Fruit fly (Drosophila melanogaster) whole organism, embryonic: Measurements from ENCODE around the gene kibra.

Experiments
- ATbp ChIP-seq: fragments of 200-800 bp; sonication (Bioruptor generic); optimal IDR thresholded peaks from 2 replicates; lab custom pipeline; 2017; ENCODE audit warnings: missing biosample characterization, mild to moderate bottlenecking, missing genetic modification characterization, missing genetic modification reagents
- Atf-2 ChIP-seq: fragments of 200-800 bp; sonication (Bioruptor generic); optimal IDR thresholded peaks from 2 replicates; lab custom pipeline; 2016; ENCODE audit warnings: missing biosample characterization, missing genetic modification characterization
- B-H2 ChIP-seq: fragments of 200-800 bp; sonication (Bioruptor generic); optimal IDR thresholded peaks from 2 replicates; lab custom pipeline; 2018; ENCODE audit warnings: missing biosample characterization, mild to moderate bottlenecking, missing genetic modification characterization
- CG1024 ChIP-seq: fragments of 200-800 bp; sonication (Bioruptor generic); IDR thresholded peaks from 2 replicates; pipeline ENCODE4 v1.3.6; 2022; ENCODE audit warnings: missing biosample characterization, missing genetic modification characterization
- CG11398 ChIP-seq: fragments of 200-800 bp; sonication (Bioruptor generic); optimal IDR thresholded peaks from 2 replicates; lab custom pipeline; 2016; ENCODE audit warnings: missing biosample characterization, missing genetic modification characterization
- CG12219 ChIP-seq: fragments of 200-800 bp; sonication (Bioruptor generic); optimal IDR thresholded peaks from 3 replicates; lab custom pipeline; 2018; ENCODE audit warnings: missing biosample characterization, mild to moderate bottlenecking, missing genetic modification characterization
- CG12236 ChIP-seq: fragments of 200-800 bp; sonication (Bioruptor generic); optimal IDR thresholded peaks from 2 replicates; lab custom pipeline; 2016; ENCODE audit warnings: missing biosample characterization, missing genetic modification characterization
- CG15011 ChIP-seq: fragments of 200-800 bp; sonication (Bioruptor generic); optimal IDR thresholded peaks from 3 replicates; lab custom pipeline; 2018; ENCODE audit warnings: missing biosample characterization, mild to moderate bottlenecking, missing genetic modification characterization
- CG1647 ChIP-seq: fragments of 200-800 bp; sonication (Bioruptor generic); optimal IDR thresholded peaks from 3 replicates; lab custom pipeline; 2016; ENCODE audit warnings: missing biosample characterization, missing genetic modification characterization
- CG17186 ChIP-seq: fragments of 200-800 bp; sonication (Bioruptor generic); optimal IDR thresholded peaks from 3 replicates; lab custom pipeline; 2017; ENCODE audit warnings: missing biosample characterization, missing genetic modification reagents, missing genetic modification characterization
- CG2129 ChIP-seq: fragments of 200-800 bp; sonication (Bioruptor generic); IDR thresholded peaks from 2 replicates; pipeline ENCODE4 v1.3.6; 2022; ENCODE audit warnings: missing biosample characterization, missing genetic modification characterization; ENCODE audit not compliant: partially characterized antibody
- CG2202 ChIP-seq: fragments of 200-800 bp; sonication (Bioruptor generic); optimal IDR thresholded peaks from 2 replicates; lab custom pipeline; 2018; ENCODE audit warnings: missing biosample characterization, mild to moderate bottlenecking, missing genetic modification characterization
- CG33213 ChIP-seq: fragments of 200-800 bp; sonication (Bioruptor generic); optimal IDR thresholded peaks from 3 replicates; lab custom pipeline; 2016; ENCODE audit warnings: missing biosample characterization, missing genetic modification characterization
- CG42726 ChIP-seq: fragments of 200-800 bp; sonication (Bioruptor generic); IDR thresholded peaks from 2 replicates; pipeline ENCODE4 v1.3.6; 2022; ENCODE audit warnings: missing biosample characterization, missing genetic modification characterization; ENCODE audit not compliant: partially characterized antibody
- CG43689 ChIP-seq: fragments of 200-800 bp; sonication (Bioruptor generic); IDR thresholded peaks from 2 replicates; pipeline ENCODE4 v1.3.6; 2022; ENCODE audit warnings: missing biosample characterization, missing genetic modification characterization
- CG6254 ChIP-seq: fragments of 200-800 bp; sonication (Bioruptor generic); optimal IDR thresholded peaks from 3 replicates; lab custom pipeline; 2017; ENCODE audit warnings: mild to moderate bottlenecking, missing biosample characterization, missing genetic modification reagents, missing genetic modification characterization
- CG6654 ChIP-seq: fragments of 200-800 bp; sonication (Bioruptor generic); optimal IDR thresholded peaks from 2 replicates; lab custom pipeline; 2017; ENCODE audit warnings: missing biosample characterization, mild to moderate bottlenecking, missing genetic modification characterization
- CG6791 ChIP-seq: fragments of 200-800 bp; sonication (Bioruptor generic); IDR thresholded peaks from 3 replicates; pipeline ENCODE4 v1.3.6; 2022; ENCODE audit warnings: missing biosample characterization, missing genetic modification characterization; ENCODE audit not compliant: partially characterized antibody
- CG8765 ChIP-seq: fragments of 200-800 bp; sonication (Bioruptor generic); IDR thresholded peaks from 2 replicates; pipeline ENCODE4 v1.3.6; 2022; ENCODE audit warnings: missing biosample characterization, missing genetic modification characterization
- CTCF ChIP-seq: fragments of 200-800 bp; sonication (Bioruptor generic); optimal IDR thresholded peaks from 2 replicates; lab custom pipeline; 2017; ENCODE audit warnings: missing biosample characterization, mild to moderate bottlenecking, missing genetic modification characterization, moderate library complexity
- D ChIP-seq, 2 experiments: fragments of 200-800 bp in 1 of 2; fragments of >200 bp in 1 of 2; sonication (Bioruptor generic) in 1 of 2; optimal IDR thresholded peaks; 2 replicates in 1 of 2; 3 replicates in 1 of 2; lab custom pipeline; 2017; ENCODE audit warnings: mild to moderate bottlenecking in 1 of 2, missing biosample characterization in 1 of 2, missing genetic modification characterization in 1 of 2, missing genetic modification reagents in 1 of 2
- Dip2 ChIP-seq: fragments of 200-800 bp; sonication (Bioruptor generic); IDR thresholded peaks from 2 replicates; pipeline ENCODE4 v1.3.6; 2022; ENCODE audit warnings: missing biosample characterization, missing genetic modification characterization
- Fer1 ChIP-seq: fragments of 200-800 bp; sonication (Bioruptor generic); optimal IDR thresholded peaks from 2 replicates; lab custom pipeline; 2017; ENCODE audit warnings: missing biosample characterization, mild to moderate bottlenecking, missing genetic modification characterization
- Optix ChIP-seq: fragments of 200-800 bp; sonication (Bioruptor generic); IDR thresholded peaks from 3 replicates; pipeline ENCODE4 v1.3.6; 2022; ENCODE audit warnings: missing biosample characterization, missing genetic modification characterization
- Trl ChIP-seq, 3 experiments: fragments of >200 bp in 2 of 3; fragments of 200-800 bp in 1 of 3; sonication (Bioruptor generic) in 1 of 3; optimal IDR thresholded peaks; 2 replicates in 1 of 3; 3 replicates in 2 of 3; lab custom pipeline; 2016 to 2017; ENCODE audit warnings: missing biosample characterization in 1 of 3, missing genetic modification characterization in 1 of 3
- Usf ChIP-seq: fragments of 200-800 bp; sonication (Bioruptor generic); optimal IDR thresholded peaks from 2 replicates; lab custom pipeline; 2017; ENCODE audit warnings: missing genotype, missing biosample characterization, missing genetic modification characterization
- amos ChIP-seq: fragments of 200-800 bp; sonication (Bioruptor generic); IDR thresholded peaks from 2 replicates; pipeline ENCODE4 v1.3.6; 2022; ENCODE audit warnings: missing biosample characterization, missing genetic modification characterization; ENCODE audit not compliant: partially characterized antibody
- bcd ChIP-seq: fragments of 200-800 bp; sonication (Bioruptor generic); optimal IDR thresholded peaks from 2 replicates; lab custom pipeline; 2017; ENCODE audit warnings: missing biosample characterization, mild to moderate bottlenecking, missing genetic modification characterization
- btn ChIP-seq: fragments of 200-800 bp; sonication (Bioruptor generic); optimal IDR thresholded peaks from 2 replicates; lab custom pipeline; 2016; ENCODE audit warnings: missing biosample characterization, missing genetic modification characterization
- chinmo ChIP-seq: fragments of 200-800 bp; sonication (Bioruptor generic); IDR thresholded peaks from 4 replicates; pipeline ENCODE4 v1.3.6; 2022; ENCODE audit warnings: missing biosample characterization, missing genetic modification characterization; ENCODE audit not compliant: partially characterized antibody
- crc ChIP-seq: fragments of 200-800 bp; sonication (Bioruptor generic); optimal IDR thresholded peaks from 2 replicates; lab custom pipeline; 2016; ENCODE audit warnings: missing biosample characterization, missing genetic modification characterization
- gfzf ChIP-seq: fragments of 200-800 bp; sonication (Bioruptor generic); optimal IDR thresholded peaks from 2 replicates; lab custom pipeline; 2016; ENCODE audit warnings: missing biosample characterization, mild to moderate bottlenecking, missing genetic modification characterization, moderate library complexity
- gsb-n ChIP-seq: fragments of 200-800 bp; sonication (Bioruptor generic); optimal IDR thresholded peaks from 3 replicates; lab custom pipeline; 2018; ENCODE audit warnings: missing biosample characterization, mild to moderate bottlenecking, missing genetic modification characterization
- ind ChIP-seq: fragments of 200-800 bp; sonication (Bioruptor generic); optimal IDR thresholded peaks from 3 replicates; lab custom pipeline; 2016; ENCODE audit warnings: missing biosample characterization, missing genetic modification characterization
- insv ChIP-seq, 2 experiments: fragments of 200-800 bp; sonication (Bioruptor generic); optimal IDR thresholded peaks; 3 replicates each; lab custom pipeline; 2016 to 2018; ENCODE audit warnings: missing biosample characterization in 2 of 2, missing genetic modification characterization in 2 of 2
- jigr1 ChIP-seq: fragments of 200-800 bp; sonication (Bioruptor generic); IDR thresholded peaks from 3 replicates; pipeline ENCODE4 v1.3.6; 2022; ENCODE audit warnings: missing biosample characterization, missing genetic modification characterization
- mld ChIP-seq: fragments of 200-800 bp; sonication (Bioruptor generic); IDR thresholded peaks from 3 replicates; pipeline ENCODE4 v1.3.6; 2022; ENCODE audit warnings: missing biosample characterization, missing genetic modification characterization; ENCODE audit not compliant: partially characterized antibody
- pb ChIP-seq: fragments of 200-800 bp; sonication (Bioruptor generic); optimal IDR thresholded peaks from 3 replicates; lab custom pipeline; 2016; ENCODE audit warnings: missing biosample characterization, missing genetic modification characterization
- pho ChIP-seq: fragments of 200-800 bp; sonication (Bioruptor generic); optimal IDR thresholded peaks from 2 replicates; lab custom pipeline; 2016; ENCODE audit warnings: missing biosample characterization, missing genetic modification characterization
- pum ChIP-seq: fragments of 200-800 bp; sonication (Bioruptor generic); optimal IDR thresholded peaks from 2 replicates; lab custom pipeline; 2016; ENCODE audit warnings: missing biosample characterization, missing genetic modification characterization
- sd ChIP-seq: fragments of 200-800 bp; sonication (Bioruptor generic); optimal IDR thresholded peaks from 3 replicates; lab custom pipeline; 2018; ENCODE audit warnings: missing biosample characterization, mild to moderate bottlenecking, missing genetic modification characterization, moderate library complexity
- sob ChIP-seq: fragments of 200-800 bp; sonication (Bioruptor generic); IDR thresholded peaks from 2 replicates; pipeline ENCODE4 v1.3.6; 2022; ENCODE audit warnings: missing biosample characterization, missing genetic modification characterization
- sqz ChIP-seq: fragments of 200-800 bp; sonication (Bioruptor generic); optimal IDR thresholded peaks from 3 replicates; lab custom pipeline; 2018; ENCODE audit warnings: missing biosample characterization, mild to moderate bottlenecking, missing genetic modification characterization
- stc ChIP-seq: fragments of 200-800 bp; sonication (Bioruptor generic); IDR thresholded peaks from 2 replicates; pipeline ENCODE4 v1.3.6; 2022; ENCODE audit warnings: missing biosample characterization, missing genetic modification characterization
- stwl ChIP-seq: fragments of 200-800 bp; sonication (Bioruptor generic); optimal IDR thresholded peaks from 3 replicates; lab custom pipeline; 2018; ENCODE audit warnings: missing biosample characterization, mild to moderate bottlenecking, missing genetic modification characterization, moderate library complexity
- vfl ChIP-seq: fragments of 200-800 bp; sonication (Bioruptor generic); optimal IDR thresholded peaks from 2 replicates; lab custom pipeline; 2016; ENCODE audit warnings: missing biosample characterization, missing genetic modification characterization
- wek ChIP-seq: fragments of 200-800 bp; sonication (Bioruptor generic); optimal IDR thresholded peaks from 3 replicates; lab custom pipeline; 2018; ENCODE audit warnings: missing biosample characterization, mild to moderate bottlenecking, missing genetic modification characterization, moderate library complexity

kibra gene

dm6 chr3R:14737894-14738860 lies 14.1 kb upstream of the kibra start (continued):
- TF ChIP-seq gsb-n (tag; lab: Kevin White, UChicago) (peak; percentile 91), btn (GFP tag; lab: Kevin White, UChicago) (peak; percentile 85), mld (GFP tag; lab: Robert Waterston, UW) (no peak), sob (peak; percentile 96), CG11398 (peak; percentile 76), crc (GFP tag; lab: Kevin White, UChicago) (peak; percentile 84), pho (GFP tag; lab: Kevin White, UChicago) (peak; percentile 92), CG12236 (peak; percentile 89), B-H2 (GFP tag; lab: Kevin White, UChicago) (peak; percentile 9), CG6654 (GFP tag; lab: Kevin White, UChicago) (peak; percentile 82), Optix (GFP tag; lab: Robert Waterston, UW) (peak; percentile 91), pb (GFP tag; lab: Kevin White, UChicago) (peak; percentile 83), CG42726 (0 out of 2 replicates have a peak, but pooled peaks have one; percentile 26), CG6254 (GFP tag; lab: Kevin White, UChicago) (peak; percentile 94), CG2202 (tag; lab: Kevin White, UChicago) (peak; percentile 91), CG43689 (GFP tag; lab: Robert Waterston, UW) (peak; percentile 84), jigr1 (peak; percentile 87), CG1647 (peak; percentile 87), CG33213 (GFP tag; lab: Kevin White, UChicago) (peak; percentile 94), ATbp (GFP tag; lab: Kevin White, UChicago) (peak; percentile 95), CG17186 (GFP tag; lab: Kevin White, UChicago) (peak; percentile 79), Usf (peak; percentile 76), CG6791 (GFP tag; lab: Robert Waterston, UW) (no peak), Atf-2 (GFP tag; lab: Kevin White, UChicago) (peak; percentile 92), sqz (GFP tag; lab: Kevin White, UChicago) (peak; percentile 66), chinmo (peak; percentile 98), CG1024 (peak; percentile 89), bcd (GFP tag; lab: Kevin White, UChicago) (peak; percentile 93), sd (peak; percentile 89), gfzf (no peak), CG12219 (peak; percentile 94), stwl (tag; lab: Kevin White, UChicago) (peak; percentile 34), stc (GFP tag; lab: Robert Waterston, UW) (peak; percentile 90), Trl (optimal IDR thresholded peaks at IDR 0.05; lab: Kevin White, UChicago) (peak; percentile 40 to 52), Trl (GFP tag; optimal IDR thresholded peaks at IDR 0.05; lab: Kevin White, UChicago) (peak; percentile 91), amos (GFP tag; lab: Robert Waterston, UW) (no peak), Dip2 (GFP tag; lab: Robert Waterston, UW) (no peak), Fer1 (peak; percentile 91), ind (GFP tag; lab: Kevin White, UChicago) (peak; percentile 92), CG8765 (GFP tag; lab: Robert Waterston, UW) (peak; percentile 83), CG15011 (GFP tag; lab: Kevin White, UChicago) (peak; percentile 90), pum (peak; percentile 95), D (optimal IDR thresholded peaks at IDR 0.05; lab: Kevin White, UChicago) (no peak), D (GFP tag; optimal IDR thresholded peaks at IDR 0.05; lab: Kevin White, UChicago) (peak; percentile 94), CTCF (GFP tag; lab: Kevin White, UChicago) (peak; percentile 58), vfl (GFP tag; lab: Kevin White, UChicago) (peak; percentile 91), insv (GFP tag; optimal IDR thresholded peaks at IDR 0.05; lab: Kevin White, UChicago) (peak in 1 of 2 experiments; percentile 42), wek (GFP tag; lab: Kevin White, UChicago) (peak; percentile 82), CG2129 (GFP tag; lab: Robert Waterston, UW) (no peak)
